Worm (Caenorhabditis elegans) whole organism, midembryonic: ENCODE results near the gene F45D3.3.

Experiments
- flt-1 ChIP-seq: fragments of 200-800 bp; sonication (Bioruptor generic); IDR thresholded peaks from 2 replicates; pipeline ENCODE4 v1.3.6; 2022; ENCODE audit warnings: missing genetic modification characterization, missing compliant biosample characterization
- ref-1 ChIP-seq: fragments of 200-800 bp; sonication (Bioruptor generic); conservative IDR thresholded peaks from 2 replicates; pipeline ENCODE4 v1.3.6; 2022; ENCODE audit warnings: missing genetic modification reagents, missing genetic modification characterization, missing compliant biosample characterization
- tab-1 ChIP-seq: fragments of 200-800 bp; sonication (Bioruptor generic); IDR thresholded peaks from 2 replicates; pipeline ENCODE4 v1.3.6; 2022; ENCODE audit warnings: missing genetic modification characterization, missing compliant biosample characterization
- ztf-23 ChIP-seq: fragments of 200-800 bp; sonication (Bioruptor generic); IDR thresholded peaks from 2 replicates; pipeline ENCODE4 v1.3.6; 2022; ENCODE audit warnings: missing genetic modification reagents, missing genetic modification characterization, missing compliant biosample characterization
- ztf-29 ChIP-seq: fragments of 200-800 bp; sonication (Bioruptor generic); IDR thresholded peaks from 2 replicates; pipeline ENCODE4 v1.3.6; 2022; ENCODE audit warnings: missing genetic modification reagents, missing genetic modification characterization, missing compliant biosample characterization

ce11 chrV:12555872-12556271 lies 5.7 kb upstream of the F45D3.3 start:
- TF ChIP-seq flt-1 (GFP tag; lab: Robert Waterston, UW) (no peak), ref-1 (GFP tag; lab: Robert Waterston, UW) (no peak), ztf-23 (GFP tag; lab: Robert Waterston, UW) (no peak), ztf-29 (no peak), tab-1 (GFP tag; lab: Robert Waterston, UW) (no peak)
